Fruit fly (Drosophila melanogaster) whole organism, embryonic: ENCODE data around the gene CG4210.

Experiments
- CG11093 ChIP-seq: fragments of 200-800 bp; sonication (Bioruptor generic); IDR thresholded peaks from 3 replicates; pipeline ENCODE4 v1.3.6; 2022; ENCODE audit warnings: missing biosample characterization, missing genetic modification characterization
- CG12391 ChIP-seq: fragments of 200-800 bp; sonication (Bioruptor generic); optimal IDR thresholded peaks from 3 replicates; lab custom pipeline; 2018; ENCODE audit warnings: missing biosample characterization, mild to moderate bottlenecking, missing genetic modification characterization, moderate library complexity
- CG13287 ChIP-seq: fragments of 200-800 bp; sonication (Bioruptor generic); IDR thresholded peaks from 2 replicates; pipeline ENCODE4 v1.3.6; 2022; ENCODE audit warnings: missing biosample characterization, missing genetic modification characterization; ENCODE audit not compliant: partially characterized antibody
- CG15479 ChIP-seq: fragments of 200-800 bp; sonication (Bioruptor generic); optimal IDR thresholded peaks from 3 replicates; lab custom pipeline; 2019; ENCODE audit warnings: missing biosample characterization, mild to moderate bottlenecking, missing genetic modification characterization, moderate library complexity
- CG16813 ChIP-seq: fragments of 200-800 bp; sonication (Bioruptor generic); IDR thresholded peaks from 3 replicates; pipeline ENCODE4 v1.3.6; 2022; ENCODE audit warnings: missing biosample characterization, missing genetic modification characterization; ENCODE audit not compliant: partially characterized antibody
- CG17912 ChIP-seq: fragments of 200-800 bp; sonication (Bioruptor generic); optimal IDR thresholded peaks from 2 replicates; lab custom pipeline; 2018; ENCODE audit warnings: missing biosample characterization, mild to moderate bottlenecking, missing genetic modification characterization
- CG1832 ChIP-seq: fragments of 200-800 bp; sonication (Bioruptor generic); optimal IDR thresholded peaks from 2 replicates; lab custom pipeline; 2017; ENCODE audit warnings: missing biosample characterization, mild to moderate bottlenecking, missing genetic modification characterization, inconsistent platforms
- CG2120 ChIP-seq: fragments of 200-800 bp; sonication (Bioruptor generic); optimal IDR thresholded peaks from 3 replicates; lab custom pipeline; 2016; ENCODE audit warnings: missing biosample characterization, missing genetic modification characterization
- CG2889 ChIP-seq: fragments of 200-800 bp; sonication (Bioruptor generic); IDR thresholded peaks from 3 replicates; pipeline ENCODE4 v1.3.6; 2022; ENCODE audit warnings: missing biosample characterization, missing genetic modification characterization
- CG32767 ChIP-seq: fragments of 200-800 bp; sonication (Bioruptor generic); IDR thresholded peaks from 2 replicates; pipeline ENCODE4 v1.3.6; 2022; ENCODE audit warnings: missing biosample characterization, missing genetic modification characterization
- CG34376 ChIP-seq: fragments of 200-800 bp; sonication (Bioruptor generic); optimal IDR thresholded peaks from 2 replicates; lab custom pipeline; 2018; ENCODE audit warnings: missing biosample characterization, mild to moderate bottlenecking, missing genetic modification characterization
- CG3847 ChIP-seq: fragments of 200-800 bp; sonication (Bioruptor generic); IDR thresholded peaks from 2 replicates; pipeline ENCODE4 v1.3.6; 2022; ENCODE audit warnings: missing biosample characterization, missing genetic modification characterization
- CG4730 ChIP-seq: fragments of 200-800 bp; sonication (Bioruptor generic); IDR thresholded peaks from 2 replicates; pipeline ENCODE4 v1.3.6; 2022; ENCODE audit warnings: missing biosample characterization, missing genetic modification characterization
- CG6854 ChIP-seq: fragments of 200-800 bp; sonication (Bioruptor generic); optimal IDR thresholded peaks from 3 replicates; lab custom pipeline; 2017; ENCODE audit warnings: missing biosample characterization, mild to moderate bottlenecking, missing genetic modification characterization
- Dip3 ChIP-seq: fragments of 200-800 bp; sonication (Bioruptor generic); optimal IDR thresholded peaks from 3 replicates; lab custom pipeline; 2016; ENCODE audit warnings: missing biosample characterization, missing genetic modification characterization
- Dp ChIP-seq: fragments of 200-800 bp; sonication (Bioruptor generic); optimal IDR thresholded peaks from 2 replicates; lab custom pipeline; 2018; ENCODE audit warnings: missing biosample characterization, mild to moderate bottlenecking, missing genetic modification characterization, moderate library complexity
- E2f2 ChIP-seq: fragments of 200-800 bp; sonication (Bioruptor generic); IDR thresholded peaks from 2 replicates; pipeline ENCODE4 v1.3.6; 2022; ENCODE audit warnings: missing biosample characterization, missing genetic modification characterization
- HmgD ChIP-seq: fragments of 200-800 bp; sonication (Bioruptor generic); optimal IDR thresholded peaks from 3 replicates; lab custom pipeline; 2016; ENCODE audit warnings: missing biosample characterization, missing genetic modification characterization
- Lim3 ChIP-seq: fragments of 200-800 bp; sonication (Bioruptor generic); IDR thresholded peaks from 2 replicates; pipeline ENCODE4 v1.3.6; 2022; ENCODE audit warnings: missing biosample characterization, missing genetic modification characterization
- Med ChIP-seq: fragments of 200-800 bp; sonication (Bioruptor generic); peaks from one replicate; lab custom pipeline; 2016; ENCODE audit warnings: missing biosample characterization, missing genetic modification characterization, mild to moderate bottlenecking, inconsistent platforms, moderate library complexity
- NC2α ChIP-seq: fragments of 200-800 bp; sonication (Bioruptor generic); optimal IDR thresholded peaks from 2 replicates; lab custom pipeline; 2016; ENCODE audit warnings: missing biosample characterization, missing genetic modification characterization
- NC2β ChIP-seq: fragments of 200-800 bp; sonication (Bioruptor generic); optimal IDR thresholded peaks from 2 replicates; lab custom pipeline; 2016; ENCODE audit warnings: missing biosample characterization, missing genetic modification characterization
- Xrp1 ChIP-seq: fragments of 200-800 bp; sonication (Bioruptor generic); IDR thresholded peaks from 2 replicates; pipeline ENCODE4 v1.3.6; 2022; ENCODE audit warnings: missing biosample characterization, missing genetic modification characterization
- br ChIP-seq: fragments of >200 bp; optimal IDR thresholded peaks from 2 replicates; lab custom pipeline; 2017
- ci ChIP-seq: fragments of 200-800 bp; sonication (Bioruptor generic); IDR thresholded peaks from 3 replicates; pipeline ENCODE4 v1.3.6; 2022; ENCODE audit warnings: missing biosample characterization, missing genetic modification characterization
- croc ChIP-seq: fragments of 200-800 bp; sonication (Bioruptor generic); conservative IDR thresholded peaks from 3 replicates; pipeline ENCODE4 v1.3.6; 2022; ENCODE audit warnings: missing biosample characterization, missing genetic modification characterization
- cwo ChIP-seq: fragments of 200-800 bp; sonication (Bioruptor generic); optimal IDR thresholded peaks from 3 replicates; lab custom pipeline; 2017; ENCODE audit warnings: missing biosample characterization, missing genetic modification characterization, mild to moderate bottlenecking, moderate library complexity, missing genetic modification reagents
- dmrt99B ChIP-seq: fragments of 200-800 bp; sonication (Bioruptor generic); optimal IDR thresholded peaks from 2 replicates; lab custom pipeline; 2018; ENCODE audit warnings: missing biosample characterization, mild to moderate bottlenecking, missing genetic modification characterization, moderate library complexity
- exex ChIP-seq: fragments of 200-800 bp; sonication (Bioruptor generic); optimal IDR thresholded peaks from 4 replicates; lab custom pipeline; 2018; ENCODE audit warnings: missing biosample characterization, mild to moderate bottlenecking, missing genetic modification characterization, moderate library complexity
- fd3F ChIP-seq: fragments of 200-800 bp; sonication (Bioruptor generic); optimal IDR thresholded peaks from 2 replicates; lab custom pipeline; 2018; ENCODE audit warnings: missing biosample characterization, mild to moderate bottlenecking, missing genetic modification characterization, moderate library complexity
- grn ChIP-seq: fragments of 200-800 bp; sonication (Bioruptor generic); optimal IDR thresholded peaks from 3 replicates; lab custom pipeline; 2017; ENCODE audit warnings: missing biosample characterization, missing genetic modification characterization
- insv ChIP-seq, 2 experiments: fragments of 200-800 bp; sonication (Bioruptor generic); optimal IDR thresholded peaks; 3 replicates each; lab custom pipeline; 2016 to 2018; ENCODE audit warnings: missing biosample characterization in 2 of 2, missing genetic modification characterization in 2 of 2
- lab ChIP-seq: fragments of 200-800 bp; sonication (Bioruptor generic); optimal IDR thresholded peaks from 3 replicates; lab custom pipeline; 2017; ENCODE audit warnings: missing biosample characterization, missing genetic modification characterization, mild to moderate bottlenecking, moderate library complexity, missing genetic modification reagents
- lbe ChIP-seq: fragments of 200-800 bp; sonication (Bioruptor generic); optimal IDR thresholded peaks from 2 replicates; lab custom pipeline; 2016; ENCODE audit warnings: missing biosample characterization, mild to moderate bottlenecking, missing genetic modification characterization
- lilli ChIP-seq: fragments of 200-800 bp; sonication (Bioruptor generic); optimal IDR thresholded peaks from 3 replicates; lab custom pipeline; 2016; ENCODE audit warnings: missing biosample characterization, missing genetic modification characterization
- mirr ChIP-seq: fragments of 200-800 bp; sonication (Bioruptor generic); optimal IDR thresholded peaks from 3 replicates; lab custom pipeline; 2018; ENCODE audit warnings: missing biosample characterization, mild to moderate bottlenecking, missing genetic modification characterization
- nmo ChIP-seq: fragments of 200-800 bp; sonication (Bioruptor generic); optimal IDR thresholded peaks from 2 replicates; lab custom pipeline; 2018; ENCODE audit warnings: missing biosample characterization, mild to moderate bottlenecking, missing genetic modification characterization, moderate library complexity
- phol ChIP-seq: fragments of 200-800 bp; sonication (Bioruptor generic); optimal IDR thresholded peaks from 3 replicates; lab custom pipeline; 2018; ENCODE audit warnings: missing biosample characterization, mild to moderate bottlenecking, missing genetic modification characterization, moderate library complexity
- pzg ChIP-seq: fragments of 200-800 bp; sonication (Bioruptor generic); optimal IDR thresholded peaks from 3 replicates; lab custom pipeline; 2018; ENCODE audit warnings: missing biosample characterization, mild to moderate bottlenecking, missing genetic modification characterization, moderate library complexity
- salm ChIP-seq: fragments of 200-800 bp; sonication (Bioruptor generic); optimal IDR thresholded peaks from 2 replicates; lab custom pipeline; 2018; ENCODE audit warnings: missing biosample characterization, mild to moderate bottlenecking, missing genetic modification characterization
- sens ChIP-seq: fragments of 200-800 bp; sonication (Bioruptor generic); peaks from one replicate; lab custom pipeline; 2016; ENCODE audit warnings: missing biosample characterization, missing genetic modification characterization
- sens-2 ChIP-seq: fragments of 200-800 bp; sonication (Bioruptor generic); IDR thresholded peaks from 2 replicates; pipeline ENCODE4 v1.3.6; 2022; ENCODE audit warnings: missing biosample characterization, missing genetic modification characterization
- slbo ChIP-seq: fragments of 200-800 bp; sonication (Bioruptor generic); IDR thresholded peaks from 2 replicates; pipeline ENCODE4 v1.3.6; 2022; ENCODE audit warnings: missing biosample characterization, missing genetic modification characterization
- sug ChIP-seq: fragments of 200-800 bp; optimal IDR thresholded peaks from 2 replicates; lab custom pipeline; 2019; ENCODE audit warnings: missing biosample characterization, mild to moderate bottlenecking, missing genetic modification characterization, moderate library complexity
- tio ChIP-seq: fragments of 200-800 bp; sonication (Bioruptor generic); optimal IDR thresholded peaks from 2 replicates; lab custom pipeline; 2017; ENCODE audit warnings: missing biosample characterization, missing genetic modification characterization, inconsistent platforms
- tll ChIP-seq, 2 experiments: fragments of 200-800 bp in 1 of 2; fragments of >200 bp in 1 of 2; sonication (Bioruptor generic) in 1 of 2; optimal IDR thresholded peaks; 2 replicates each; lab custom pipeline; 2017 to 2019; ENCODE audit warnings: missing biosample characterization in 2 of 2, missing genetic modification characterization in 2 of 2, mild to moderate bottlenecking in 1 of 2, moderate library complexity in 1 of 2
- trem ChIP-seq: fragments of 200-800 bp; optimal IDR thresholded peaks from 3 replicates; lab custom pipeline; 2019; ENCODE audit warnings: missing biosample characterization, mild to moderate bottlenecking, missing genetic modification characterization, moderate library complexity
- vnd ChIP-seq: fragments of 200-800 bp; sonication (Bioruptor generic); IDR thresholded peaks from 3 replicates; pipeline ENCODE4 v1.3.6; 2022; ENCODE audit warnings: missing biosample characterization, missing genetic modification characterization; ENCODE audit not compliant: partially characterized antibody
- wdn ChIP-seq: fragments of 200-800 bp; sonication (Bioruptor generic); IDR thresholded peaks from 2 replicates; pipeline ENCODE4 v1.3.6; 2022; ENCODE audit warnings: missing biosample characterization, missing genetic modification characterization

Gene CG4210

dm6 chr3R:15243452-15243851 lies 29.7 kb downstream of the CG4210 start (continued):
- TF ChIP-seq NC2β (no peak), CG13287 (GFP tag; lab: Robert Waterston, UW) (peak; percentile 36), CG17912 (GFP tag; lab: Kevin White, UChicago) (peak; percentile 68), lab (GFP tag; lab: Kevin White, UChicago) (no peak), croc (GFP tag; lab: Robert Waterston, UW) (no peak), pzg (GFP tag; lab: Kevin White, UChicago) (peak; percentile 5)

DNA sequence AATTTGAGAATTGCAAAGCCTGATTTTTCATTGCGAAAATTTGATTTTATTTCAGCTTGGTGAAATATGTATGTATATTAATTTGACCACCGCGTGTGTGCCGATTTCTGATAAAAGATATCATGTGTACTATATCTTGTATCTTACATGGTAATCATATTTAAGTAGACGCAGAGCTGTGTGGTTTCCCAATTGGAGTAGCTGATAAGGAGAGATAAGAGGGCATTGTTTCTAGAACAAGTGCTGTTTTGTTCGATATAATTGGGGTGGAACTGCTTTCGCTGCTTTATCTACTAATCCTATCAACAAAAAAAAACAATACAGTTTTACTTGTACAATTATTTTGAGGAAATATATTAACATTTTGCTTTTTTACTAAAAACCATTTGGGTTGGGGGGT lies 32.8 kb downstream of the CG4210 start:
- TF ChIP-seq CG32767 (no peak), Dip3 (no peak), tio (GFP tag; lab: Kevin White, UChicago) (no peak), lilli (GFP tag; lab: Kevin White, UChicago) (no peak), ci (GFP tag; lab: Robert Waterston, UW) (no peak), insv (GFP tag; optimal IDR thresholded peaks at IDR 0.05; lab: Kevin White, UChicago) (peak in 1 of 2 experiments; percentile 83), exex (tag; lab: Kevin White, UChicago) (peak; percentile 67), fd3F (GFP tag; lab: Kevin White, UChicago) (no peak), CG11093 (GFP tag; lab: Robert Waterston, UW) (no peak), CG2120 (GFP tag; lab: Kevin White, UChicago) (peak; percentile 14), lbe (GFP tag; lab: Kevin White, UChicago) (peak; percentile 23), Xrp1 (no peak), CG16813 (no peak), cwo (GFP tag; lab: Kevin White, UChicago) (peak; percentile 0), dmrt99B (tag; lab: Kevin White, UChicago) (peak; percentile 6), sens (peak; percentile 72), Med (GFP tag; lab: Kevin White, UChicago) (peak; percentile 27), CG34376 (peak; percentile 78), CG15479 (peak; percentile 75), trem (tag; lab: Kevin White, UChicago) (no peak), sens-2 (GFP tag; lab: Robert Waterston, UW) (no peak), CG3847 (GFP tag; lab: Robert Waterston, UW) (no peak), sug (peak; percentile 30), NC2α (GFP tag; lab: Kevin White, UChicago) (no peak), wdn (GFP tag; lab: Robert Waterston, UW) (no peak), mirr (GFP tag; lab: Kevin White, UChicago) (peak; percentile 18), nmo (GFP tag; lab: Kevin White, UChicago) (no peak), grn (peak; percentile 69), HmgD (GFP tag; lab: Kevin White, UChicago) (no peak)

DNA sequence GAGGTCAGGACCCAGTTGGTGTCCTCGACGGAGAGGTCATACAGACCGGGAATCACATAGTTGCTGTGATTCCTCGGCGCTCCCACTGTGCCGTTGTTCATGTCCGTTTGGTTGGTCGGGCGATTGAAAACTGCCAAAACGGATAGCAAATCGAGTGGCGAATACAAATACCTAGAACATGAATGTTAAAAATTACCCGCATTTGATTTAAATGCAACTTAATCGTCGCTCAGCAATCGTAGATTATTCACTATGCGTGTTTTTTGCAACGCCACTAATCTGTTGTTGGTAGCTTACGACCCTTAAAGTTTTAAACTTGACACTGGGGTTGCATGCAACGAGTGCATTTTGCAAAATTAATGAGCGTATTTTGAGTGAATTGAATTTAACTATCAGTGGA lies 35.3 kb downstream of the CG4210 start, which contains the start of gene Amt:
Gene Amt, minus strand, starts transcription at position 101 of the 400 bp plus-strand sequence.
- TF ChIP-seq slbo (GFP tag; lab: Robert Waterston, UW) = no peak

dm6 chr3R:15249735-15250134 lies 36.0 kb downstream of the CG4210 start, which contains the start of gene CG42404:
CG42404 (plus strand) TSS chr3R:15250094.
- TF ChIP-seq E2f2 (no peak), CG4730 (GFP tag; lab: Robert Waterston, UW) (no peak), CG12391 (tag; lab: Kevin White, UChicago) (peak; percentile 21), CG6854 (GFP tag; lab: Kevin White, UChicago) (no peak), CG2889 (GFP tag; lab: Robert Waterston, UW) (no peak), Lim3 (GFP tag; lab: Robert Waterston, UW) (no peak), pzg (GFP tag; lab: Kevin White, UChicago) (peak; percentile 51), tll (GFP tag; optimal IDR thresholded peaks at IDR 0.05; lab: Kevin White, UChicago) (no peak), CG1832 (GFP tag; lab: Kevin White, UChicago) (no peak), br (lab: Kevin White, UChicago) (no peak), vnd (GFP tag; lab: Robert Waterston, UW) (no peak), salm (tag; lab: Kevin White, UChicago) (no peak), phol (peak; percentile 0), Dp (GFP tag; lab: Kevin White, UChicago) (peak; percentile 6)
